Fruit fly (Drosophila melanogaster) Kc167 (cell line): ENCODE measurements around the gene Adk2.

Experiments
- Myc ChIP-seq: fragments of >200 bp; optimal IDR thresholded peaks from 2 replicates; lab custom pipeline; 2017; ENCODE audit warnings: missing external identifiers
- Sin3A ChIP-seq: fragments of >200 bp; optimal IDR thresholded peaks from 2 replicates; lab custom pipeline; 2018; ENCODE audit warnings: missing external identifiers
- h ChIP-seq: fragments of >200 bp; optimal IDR thresholded peaks from 3 replicates; lab custom pipeline; 2018; ENCODE audit warnings: missing external identifiers
- insv ChIP-seq: fragments of >200 bp; optimal IDR thresholded peaks from 3 replicates; lab custom pipeline; 2018; ENCODE audit warnings: missing external identifiers
- psq ChIP-seq: fragments of >200 bp; optimal IDR thresholded peaks from 2 replicates; lab custom pipeline; 2017; ENCODE audit warnings: missing external identifiers
- ttk ChIP-seq: sonication (Bioruptor generic); optimal IDR thresholded peaks from 2 replicates; lab custom pipeline; 2017; ENCODE audit warnings: missing external identifiers

Adk2 gene

DNA sequence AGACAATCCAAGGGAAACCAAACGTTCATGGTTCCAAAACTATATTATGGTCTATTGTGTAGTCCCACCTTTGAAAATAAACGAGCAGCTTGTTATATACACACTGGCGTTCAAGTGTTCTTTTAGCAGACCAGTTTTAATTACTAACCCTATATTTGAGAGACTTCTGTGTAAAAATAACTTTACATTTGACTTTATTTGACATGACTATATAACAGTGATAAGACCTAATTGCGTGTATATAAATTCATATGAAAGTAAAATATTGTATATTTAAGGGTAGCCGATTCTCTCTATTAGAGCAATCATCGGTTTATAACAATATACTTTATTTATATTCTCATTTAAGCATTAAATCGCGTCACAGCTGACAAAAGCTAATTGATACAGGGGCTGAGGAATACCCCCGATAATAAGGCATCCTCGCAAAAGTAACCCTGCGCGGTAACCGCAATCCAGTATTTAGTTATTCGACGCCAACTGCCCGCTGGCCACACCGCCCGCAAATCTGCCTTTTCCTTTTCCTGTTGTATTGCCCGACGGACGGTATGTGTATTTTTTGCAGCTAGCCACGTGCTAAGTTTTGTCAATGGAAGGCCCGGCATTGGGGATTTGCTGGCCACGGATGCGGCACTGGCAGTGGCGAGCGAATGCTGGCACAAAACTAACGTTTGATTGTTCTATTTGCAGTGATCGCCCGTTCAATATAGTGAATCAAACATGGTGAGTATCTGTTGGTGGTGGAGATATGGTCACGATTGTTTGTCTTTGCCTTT lies 19.0 kb upstream of the Adk2 start, which contains the start of gene RpS4:
RpS4 (plus strand) TSS at position 465 of the 776 bp plus-strand sequence.
- TF ChIP-seq insv (lab: Kevin White, UChicago) (no peak), h (lab: Kevin White, UChicago) (no peak), Sin3A (lab: Kevin White, UChicago) (no peak), ttk (lab: Kevin White, UChicago) (no peak), Myc (lab: Kevin White, UChicago) (no peak), psq (lab: Kevin White, UChicago) (no peak)

DNA sequence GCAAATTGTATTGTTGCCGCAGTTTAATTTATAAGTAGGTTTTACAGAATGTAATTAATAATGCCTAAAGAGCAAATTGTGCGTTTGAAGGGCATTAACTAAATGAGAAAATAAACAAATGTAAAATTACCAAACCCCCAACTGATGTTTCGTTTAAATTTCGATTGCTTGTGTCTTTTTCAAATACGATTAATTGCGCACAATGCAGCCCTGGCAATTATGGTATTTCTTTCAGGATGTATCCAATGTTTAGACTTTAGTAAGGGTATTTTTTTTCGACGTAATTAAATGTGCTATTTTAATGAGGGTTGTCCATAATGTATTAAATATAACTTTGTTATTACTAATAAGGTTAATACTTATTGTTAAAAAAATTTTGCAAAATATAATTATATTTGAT lies 18.4 kb upstream of the Adk2 start:
- TF ChIP-seq insv (lab: Kevin White, UChicago) (no peak), h (lab: Kevin White, UChicago) (no peak), ttk (lab: Kevin White, UChicago) (no peak)

DNA sequence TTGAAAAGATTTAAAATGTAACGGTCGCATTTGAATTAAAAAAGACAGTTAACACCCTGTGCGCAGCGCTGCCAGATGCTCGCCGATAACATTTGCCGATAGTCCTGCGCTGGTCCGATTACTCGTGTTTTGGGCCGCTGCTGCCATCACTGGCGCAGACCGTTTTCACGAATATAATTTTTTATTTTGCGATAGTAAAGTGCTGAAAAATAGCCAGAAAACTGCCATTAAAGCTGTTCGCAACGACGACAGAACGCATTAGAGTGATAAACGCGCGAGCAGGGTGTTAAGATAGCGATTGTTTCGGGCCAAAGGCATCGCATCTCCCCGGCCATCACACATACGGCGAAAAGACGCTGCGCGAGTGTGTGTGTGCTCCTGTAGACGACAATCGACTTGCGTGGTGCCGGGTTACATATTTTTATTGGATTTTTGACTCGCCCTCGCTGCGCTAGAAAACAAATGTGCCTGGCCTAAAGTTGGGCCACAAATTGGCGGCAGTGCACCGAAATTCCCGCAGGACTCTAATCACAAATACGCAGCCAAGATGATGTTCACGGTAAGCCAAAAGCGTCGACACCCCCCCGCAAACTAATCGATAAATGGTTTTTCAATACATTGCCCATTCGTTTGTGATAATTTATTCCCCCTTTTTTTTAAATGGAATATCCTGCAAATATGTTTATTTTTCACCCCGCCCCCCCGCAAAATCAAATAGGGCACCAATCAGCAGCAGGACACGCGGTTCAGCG lies 14.4 kb upstream of the Adk2 start, which contains the start of gene Srrm1:
Srrm1 (plus strand) TSS at position 116 of the 752 bp plus-strand sequence.
- TF ChIP-seq h (lab: Kevin White, UChicago) (no peak), Myc (lab: Kevin White, UChicago) (no peak), ttk (lab: Kevin White, UChicago) (no peak), psq (lab: Kevin White, UChicago) (no peak)

DNA sequence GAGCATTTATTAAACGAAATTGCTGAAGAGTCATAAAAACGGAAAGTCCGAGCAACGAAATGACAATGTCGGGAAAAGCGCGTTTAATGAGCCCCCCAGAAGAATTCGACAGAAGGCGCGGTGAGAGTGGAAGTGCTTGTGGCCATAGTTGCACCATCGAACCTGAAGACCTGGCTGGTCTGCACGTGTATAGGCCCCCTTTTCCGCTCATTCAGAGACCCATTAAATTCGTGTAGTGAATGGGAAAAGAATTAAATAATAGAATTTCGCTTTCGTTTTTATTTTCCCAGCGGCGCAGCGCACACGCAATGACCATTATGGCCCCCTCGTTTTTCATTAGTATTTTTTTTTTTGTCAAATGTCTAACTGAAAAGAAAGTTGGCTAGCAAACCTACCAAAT lies 10.9 kb upstream of the Adk2 start:
- TF ChIP-seq psq (lab: Kevin White, UChicago) (no peak), h (lab: Kevin White, UChicago) (no peak), Sin3A (lab: Kevin White, UChicago) (no peak), insv (lab: Kevin White, UChicago) (no peak), Myc (lab: Kevin White, UChicago) (no peak), ttk (lab: Kevin White, UChicago) (no peak)

DNA sequence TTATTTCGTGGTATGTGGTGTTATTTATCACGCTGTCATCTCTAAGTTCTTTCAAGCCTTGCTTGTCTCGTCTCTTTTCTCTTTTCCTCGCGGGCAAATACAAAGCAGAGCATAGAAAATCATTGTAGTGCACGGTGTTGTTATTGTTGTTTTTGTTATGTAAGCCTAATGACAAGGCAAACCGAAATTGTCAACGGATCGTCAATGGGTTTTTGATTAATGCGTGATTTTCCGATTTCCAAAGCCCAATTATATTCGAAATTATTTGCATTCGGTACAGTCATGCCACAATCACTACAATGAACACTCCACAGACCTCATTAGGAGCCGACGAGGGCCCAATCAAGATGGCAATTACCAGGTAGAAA lies 10.4 kb upstream of the Adk2 start:
- TF ChIP-seq psq (lab: Kevin White, UChicago) (no peak), insv (lab: Kevin White, UChicago) (no peak), Sin3A (lab: Kevin White, UChicago) (no peak), Myc (lab: Kevin White, UChicago) (no peak), ttk (lab: Kevin White, UChicago) (no peak), h (lab: Kevin White, UChicago) (no peak)

DNA sequence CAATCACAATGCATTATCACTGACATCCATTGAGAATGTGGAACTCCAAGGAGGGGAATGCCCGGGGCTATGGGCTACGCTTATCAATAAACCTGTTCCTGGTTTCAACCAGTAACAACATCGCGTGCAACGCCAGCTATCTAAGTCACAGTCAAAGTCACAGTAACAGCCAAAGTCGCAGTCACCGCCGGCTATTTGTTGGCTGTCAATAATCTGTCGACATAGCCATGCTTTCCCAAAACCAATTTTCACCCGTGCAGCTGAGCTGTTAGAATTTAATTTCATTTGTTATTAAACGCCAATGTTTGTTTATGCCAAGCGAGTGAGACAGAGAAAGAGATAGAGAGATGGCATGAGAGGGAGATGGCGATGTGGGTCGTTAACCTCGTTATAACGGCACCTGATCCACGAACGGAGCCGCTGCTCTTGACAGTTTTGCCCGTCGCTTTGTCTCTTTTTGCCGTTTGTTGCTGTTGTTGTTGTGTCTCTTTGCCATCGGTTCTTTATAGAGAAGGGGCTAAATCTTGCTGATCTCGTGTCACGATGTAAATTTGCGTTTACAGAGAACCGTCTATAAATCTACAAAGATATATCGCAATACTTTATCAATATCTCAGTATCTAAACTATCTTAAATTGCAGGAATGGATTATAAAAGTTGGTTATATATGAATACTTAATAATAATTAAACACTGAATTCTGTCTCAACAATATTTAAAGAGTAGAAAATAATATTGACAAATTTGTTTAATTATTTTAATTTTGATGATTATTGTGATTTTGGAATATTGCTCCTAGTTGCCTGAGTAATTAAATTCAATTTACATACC lies 9.8 kb upstream of the Adk2 start:
- TF ChIP-seq Myc (lab: Kevin White, UChicago), result no peak
- no peak for TF ChIP-seq ttk (lab: Kevin White, UChicago)
- TF ChIP-seq h (lab: Kevin White, UChicago), result no peak
- no peak for TF ChIP-seq psq (lab: Kevin White, UChicago)
- TF ChIP-seq insv (lab: Kevin White, UChicago), result no peak
- TF ChIP-seq Sin3A (lab: Kevin White, UChicago), result no peak

DNA sequence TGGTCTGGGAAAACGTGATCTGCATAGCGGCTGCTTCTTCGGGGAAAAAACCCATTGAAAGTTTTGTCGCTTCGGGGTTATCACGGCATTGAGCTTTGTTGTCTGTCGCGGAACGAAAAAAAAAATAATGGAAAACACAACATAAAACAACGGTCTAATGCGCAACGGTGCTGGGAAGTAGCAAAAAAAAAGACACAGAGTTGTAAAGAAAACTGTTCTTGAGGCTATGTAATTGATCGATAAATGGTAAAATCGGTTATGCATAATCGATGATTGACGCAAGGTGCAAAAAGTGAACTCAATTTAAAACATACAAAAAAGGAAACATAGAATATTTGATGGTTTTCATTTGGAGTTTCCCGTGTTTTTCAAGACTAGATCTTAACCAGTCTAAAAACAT lies 8.8 kb upstream of the Adk2 start:
- TF ChIP-seq psq (lab: Kevin White, UChicago) (no peak), Sin3A (lab: Kevin White, UChicago) (no peak), h (lab: Kevin White, UChicago) (no peak), ttk (lab: Kevin White, UChicago) (no peak), insv (lab: Kevin White, UChicago) (no peak), Myc (lab: Kevin White, UChicago) (no peak)

DNA sequence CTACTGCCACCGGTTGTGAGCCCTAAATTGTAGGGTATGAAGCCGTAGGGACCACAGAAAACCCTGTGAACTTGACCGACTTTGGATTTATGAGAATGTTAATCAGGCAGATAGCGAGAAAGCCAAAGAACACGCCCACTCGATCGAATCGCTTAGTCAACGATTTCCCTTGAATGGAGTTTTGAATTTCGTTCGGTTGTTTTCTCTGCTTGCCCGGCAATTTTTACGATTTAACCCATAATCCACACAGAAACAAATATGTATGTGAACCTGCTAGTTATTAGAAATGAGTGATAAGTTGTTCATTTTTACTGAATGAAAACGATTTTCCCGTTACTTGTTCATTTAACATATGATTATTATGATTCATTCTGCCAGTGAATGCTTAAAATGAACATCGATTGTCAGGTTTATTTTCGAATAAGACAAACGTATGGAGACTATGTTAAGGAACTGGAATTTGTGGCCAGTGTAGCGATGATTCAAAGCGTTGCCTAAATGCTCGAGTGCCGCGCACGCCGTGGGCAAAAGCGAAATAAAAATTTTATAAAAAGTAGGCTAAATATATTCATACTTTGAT lies 7.7 kb upstream of the Adk2 start:
- TF ChIP-seq psq (lab: Kevin White, UChicago), result no peak
- TF ChIP-seq insv (lab: Kevin White, UChicago), result no peak
- no peak for TF ChIP-seq ttk (lab: Kevin White, UChicago)
- no peak for TF ChIP-seq h (lab: Kevin White, UChicago)
- no peak for TF ChIP-seq Sin3A (lab: Kevin White, UChicago)
- no peak for TF ChIP-seq Myc (lab: Kevin White, UChicago)

DNA sequence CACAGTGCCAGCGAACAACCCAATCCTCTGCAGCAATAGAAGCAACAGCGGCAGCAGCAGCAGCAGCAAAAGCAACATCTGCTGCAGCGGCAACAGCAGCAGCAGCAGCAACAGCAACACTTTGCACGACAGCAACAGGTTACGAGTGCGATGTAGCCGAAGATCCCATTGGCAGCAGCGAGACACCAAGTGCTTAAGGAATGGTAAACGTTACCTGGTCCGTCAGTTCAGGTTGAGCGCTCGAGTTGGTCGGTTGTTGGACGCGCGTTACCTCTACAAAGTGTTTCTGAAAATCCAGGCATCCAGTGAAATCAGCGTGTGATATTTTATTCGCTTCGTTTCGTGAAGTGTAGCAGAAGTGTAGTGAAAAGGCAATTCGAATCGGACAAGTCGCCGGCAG lies 6.3 kb upstream of the Adk2 start, which contains the start of gene CG17672:
CG17672 (plus strand) TSS at position 223 of the 400 bp plus-strand sequence.
- TF ChIP-seq insv (lab: Kevin White, UChicago) (no peak), Myc (lab: Kevin White, UChicago) (no peak), h (lab: Kevin White, UChicago) (no peak), psq (lab: Kevin White, UChicago) (no peak), Sin3A (lab: Kevin White, UChicago) (no peak), ttk (lab: Kevin White, UChicago) (no peak)

DNA sequence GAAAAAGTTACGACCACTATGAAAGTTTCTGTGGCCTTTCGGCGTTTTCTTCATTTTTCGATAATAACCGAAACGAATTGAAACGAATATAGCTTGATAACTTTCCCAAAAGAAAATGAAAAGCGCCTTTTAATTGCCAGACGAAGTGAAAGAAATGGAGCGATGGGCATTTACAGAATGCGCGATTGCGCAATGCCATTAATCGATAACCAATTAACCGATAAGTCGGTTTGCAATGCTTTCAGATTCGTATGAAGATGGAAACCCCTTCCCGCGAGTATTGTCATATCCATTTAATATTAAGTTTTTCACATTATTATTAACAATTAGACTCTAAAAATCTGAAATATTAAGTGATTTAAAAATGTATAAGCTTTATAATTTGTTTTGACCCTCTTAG lies 4.8 kb upstream of the Adk2 start:
- TF ChIP-seq Sin3A (lab: Kevin White, UChicago) (no peak), ttk (lab: Kevin White, UChicago) (no peak), h (lab: Kevin White, UChicago) (no peak), insv (lab: Kevin White, UChicago) (no peak), psq (lab: Kevin White, UChicago) (no peak), Myc (lab: Kevin White, UChicago) (no peak)
